Worm (Caenorhabditis elegans): Measurements from ENCODE around the gene ZK105.14.

ZK105.14 gene

ce11 chrV:7745903-7746302 lies 24.1 kb upstream of the ZK105.14 start:
- TF ChIP-seq C34F6.9 (tag; optimal IDR thresholded peaks at IDR 0.05) (no peak), lsy-2 (tag; optimal IDR thresholded peaks at IDR 0.05) (no peak), F13H6.1 (tag; optimal IDR thresholded peaks at IDR 0.05) (peak; percentile 14), sma-9 (GFP tag; optimal IDR thresholded peaks at IDR 0.05) (peak; percentile 7), sma-9 (tag; optimal IDR thresholded peaks at IDR 0.05) (no peak), zag-1 (tag; optimal IDR thresholded peaks at IDR 0.05) (no peak), unc-55 (GFP tag; optimal IDR thresholded peaks at IDR 0.05) (peak; percentile 1)

- no peak for TF ChIP-seq mbf-1 (tag; optimal IDR thresholded peaks at IDR 0.05)
These were observed 23.5 kb upstream of the ZK105.14 start for ce11 chrV:7745386-7745785.

ce11 chrV:7744068-7744467 lies 22.2 kb upstream of the ZK105.14 start:
- TF ChIP-seq mab-5 (tag; optimal IDR thresholded peaks at IDR 0.05) = no peak
- TF ChIP-seq peb-1 (tag; optimal IDR thresholded peaks at IDR 0.05) = no peak
- no peak for TF ChIP-seq mbf-1 (tag; optimal IDR thresholded peaks at IDR 0.05)
- no peak for TF ChIP-seq elt-1 (tag; optimal IDR thresholded peaks at IDR 0.05)
- peak; percentile 84 for TF ChIP-seq fos-1 (tag; optimal IDR thresholded peaks at IDR 0.05)
- TF ChIP-seq snpc-4 (tag; optimal IDR thresholded peaks at IDR 0.05) = no peak
- no peak for TF ChIP-seq ztf-11 (tag; optimal IDR thresholded peaks at IDR 0.05)
- TF ChIP-seq sma-9 (GFP tag; optimal IDR thresholded peaks at IDR 0.05) = peak; percentile 40
- no peak for TF ChIP-seq sma-9 (tag; optimal IDR thresholded peaks at IDR 0.05)
- TF ChIP-seq nhr-12 (tag; optimal IDR thresholded peaks at IDR 0.05) = no peak
- no peak for TF ChIP-seq nhr-6 (tag; optimal IDR thresholded peaks at IDR 0.05)
- no peak for TF ChIP-seq unc-39 (tag; optimal IDR thresholded peaks at IDR 0.05)

DNA sequence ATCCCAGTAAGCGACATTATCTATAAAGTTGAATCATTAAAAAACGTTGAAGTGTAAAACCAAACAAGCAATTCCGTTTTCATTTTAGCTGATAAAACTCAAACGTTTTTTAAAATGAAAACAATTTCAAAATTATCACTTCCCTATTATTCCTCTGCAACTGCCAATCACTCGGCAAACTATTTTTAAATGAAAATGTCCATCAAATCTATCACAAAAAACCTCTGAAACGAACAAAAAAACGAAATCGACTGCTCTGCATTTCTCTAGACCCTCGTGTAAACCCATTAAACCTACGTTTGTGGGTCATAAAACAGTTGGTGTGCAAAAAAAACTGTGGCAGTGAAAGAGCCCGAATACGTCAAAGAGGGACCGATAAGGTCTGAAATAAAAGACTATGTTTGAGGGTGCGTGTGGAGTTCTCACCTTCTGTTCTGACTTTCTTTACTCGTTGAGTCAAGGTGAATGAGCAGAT lies 20.7 kb upstream of the ZK105.14 start, which contains the start of gene fbxl-5:
Gene fbxl-5, plus strand, starts transcription at position 425 of the 475 bp plus-strand sequence.
- no peak for TF ChIP-seq sma-3 (GFP tag; optimal IDR thresholded peaks at IDR 0.05)
- TF ChIP-seq ama-1 (optimal IDR thresholded peaks at IDR 0.05) = no peak
- no peak for TF ChIP-seq nhr-25 (tag; optimal IDR thresholded peaks at IDR 0.05)
- no peak for TF ChIP-seq mab-5 (tag; optimal IDR thresholded peaks at IDR 0.05)
- no peak for TF ChIP-seq ztf-1 (GFP tag; conservative IDR thresholded peaks at IDR 0.05)
- no peak for TF ChIP-seq zag-1 (tag; optimal IDR thresholded peaks at IDR 0.05)
- no peak for TF ChIP-seq nhr-11 (tag; optimal IDR thresholded peaks at IDR 0.05)
- no peak for TF ChIP-seq lin-11 (tag; optimal IDR thresholded peaks at IDR 0.05)
- TF ChIP-seq alr-1 (tag; optimal IDR thresholded peaks at IDR 0.05) = no peak
- no peak for TF ChIP-seq nhr-6 (tag; optimal IDR thresholded peaks at IDR 0.05)
- TF ChIP-seq ZK546.5 (tag; optimal IDR thresholded peaks at IDR 0.05) = no peak
- TF ChIP-seq sma-9 (GFP tag; optimal IDR thresholded peaks at IDR 0.05) = no peak
- TF ChIP-seq sma-9 (tag; optimal IDR thresholded peaks at IDR 0.05) = no peak
- no peak for TF ChIP-seq Y55F3AM.14 (GFP tag; optimal IDR thresholded peaks at IDR 0.05)
- no peak for TF ChIP-seq nhr-23 (tag; optimal IDR thresholded peaks at IDR 0.05)
- no peak for TF ChIP-seq blmp-1 (tag; optimal IDR thresholded peaks at IDR 0.05; ENCODE audit: insufficient read depth)
- no peak for TF ChIP-seq F13H6.1 (tag; optimal IDR thresholded peaks at IDR 0.05)
- TF ChIP-seq aly-2 (tag; optimal IDR thresholded peaks at IDR 0.05) = no peak

ce11 chrV:7741918-7742317 lies 20.1 kb upstream of the ZK105.14 start:
- TF ChIP-seq sma-9 (GFP tag; optimal IDR thresholded peaks at IDR 0.05) (no peak), sma-9 (tag; optimal IDR thresholded peaks at IDR 0.05) (no peak), nhr-11 (tag; optimal IDR thresholded peaks at IDR 0.05) (no peak), zag-1 (tag; optimal IDR thresholded peaks at IDR 0.05) (no peak), blmp-1 (tag; optimal IDR thresholded peaks at IDR 0.05; ENCODE audit: insufficient read depth) (no peak), C34F6.9 (tag; optimal IDR thresholded peaks at IDR 0.05) (no peak), nhr-6 (tag; optimal IDR thresholded peaks at IDR 0.05) (no peak), nhr-23 (tag; optimal IDR thresholded peaks at IDR 0.05) (no peak), nhr-77 (tag; optimal IDR thresholded peaks at IDR 0.05) (no peak), mab-5 (tag; optimal IDR thresholded peaks at IDR 0.05) (no peak), mdl-1 (tag; optimal IDR thresholded peaks at IDR 0.05) (no peak), ztf-4 (tag; optimal IDR thresholded peaks at IDR 0.05) (no peak), unc-62 (GFP tag; optimal IDR thresholded peaks at IDR 0.05) (no peak), nhr-237 (tag; optimal IDR thresholded peaks at IDR 0.05) (no peak), sem-4 (tag; optimal IDR thresholded peaks at IDR 0.05) (no peak), nhr-10 (tag; optimal IDR thresholded peaks at IDR 0.05) (no peak), F13H6.1 (tag; optimal IDR thresholded peaks at IDR 0.05) (no peak)

Data from whole organism, L2 larva.